Worm (Caenorhabditis elegans) whole organism, L4/young adult: Measurements from ENCODE around the gene math-37.

Experiments
- W03F9.2 ChIP-seq: fragments of 150-350 bp; optimal IDR thresholded peaks from 2 replicates; lab custom pipeline; 2014; ENCODE audit warnings: missing biosample characterization, missing genetic modification characterization
- him-1 ChIP-seq: sonication (generic microtip); optimal IDR thresholded peaks from 2 replicates; lab custom pipeline; 2016; ENCODE audit warnings: missing genotype, missing genetic modification reagents, missing genetic modification characterization, missing compliant biosample characterization

DNA sequence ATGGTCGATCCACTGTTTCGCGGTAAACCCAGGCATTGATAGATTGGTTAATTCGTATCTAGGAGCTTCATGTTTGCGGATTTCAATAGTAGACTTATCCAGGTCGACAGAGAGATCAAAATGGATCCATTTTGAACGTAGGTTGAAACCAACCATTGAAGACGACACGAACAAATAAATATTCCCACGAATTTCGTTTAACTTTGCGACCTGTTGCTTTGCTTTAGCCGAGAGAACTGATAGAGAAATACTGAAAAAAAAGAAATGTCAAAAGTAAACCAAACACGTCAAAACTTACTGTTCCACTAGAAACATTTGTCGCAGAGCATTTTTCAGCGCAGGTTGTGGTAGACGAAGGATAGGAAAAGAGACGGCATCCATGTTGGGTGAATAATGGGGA, 46.4 kb upstream of the math-37 start, which contains the start of gene fbxb-38:
- no peak for TF ChIP-seq W03F9.2 (tag; lab: Kevin White, UChicago)
- no peak for TF ChIP-seq him-1
